Fruit fly (Drosophila melanogaster): Measurements from ENCODE around the gene CG14015.
A peak's percentile ranks its signal among the peaks of the same experiment; 100 is the strongest.

CG14015 gene

dm6 chr2L:5569503-5569902 lies 30.5 kb upstream of the CG14015 start (continued):
- TF ChIP-seq CG8632 (GFP tag; optimal IDR thresholded peaks at IDR 0.05), result no peak
- peak; percentile 25 for TF ChIP-seq topi (GFP tag; optimal IDR thresholded peaks at IDR 0.05)
- no peak for TF ChIP-seq net (GFP tag; optimal IDR thresholded peaks at IDR 0.05)
- no peak for TF ChIP-seq ss (GFP tag; optimal IDR thresholded peaks at IDR 0.05)
- peak; percentile 69 for TF ChIP-seq svp (GFP tag)
- peak; percentile 43 for TF ChIP-seq Sox14 (GFP tag; optimal IDR thresholded peaks at IDR 0.05)
- TF ChIP-seq CG11902 (GFP tag; optimal IDR thresholded peaks at IDR 0.05), result peak; percentile 26
- TF ChIP-seq CG6276 (GFP tag; optimal IDR thresholded peaks at IDR 0.05), result no peak
- peak; percentile 37 for TF ChIP-seq Smox (GFP tag; optimal IDR thresholded peaks at IDR 0.05)
- no peak for TF ChIP-seq fd85E (GFP tag; optimal IDR thresholded peaks at IDR 0.05)
- peak; percentile 25 for TF ChIP-seq CG6792 (GFP tag; optimal IDR thresholded peaks at IDR 0.05)
- TF ChIP-seq vri (GFP tag; optimal IDR thresholded peaks at IDR 0.05), result no peak
- peak; percentile 54 for TF ChIP-seq Ets96B (tag; optimal IDR thresholded peaks at IDR 0.05)
- TF ChIP-seq pdm3 (GFP tag; optimal IDR thresholded peaks at IDR 0.05), result peak; percentile 32
- peak; percentile 13 for TF ChIP-seq spab (GFP tag; optimal IDR thresholded peaks at IDR 0.05)
- TF ChIP-seq Ets21C (GFP tag; optimal IDR thresholded peaks at IDR 0.05), result peak; percentile 15
- TF ChIP-seq CG6854 (GFP tag; optimal IDR thresholded peaks at IDR 0.05), result no peak
- peak; percentile 82 for TF ChIP-seq Eip78C (GFP tag)
- no peak for TF ChIP-seq Eip93F (GFP tag; optimal IDR thresholded peaks at IDR 0.05)
- peak; percentile 10 for TF ChIP-seq CG11762 (GFP tag; optimal IDR thresholded peaks at IDR 0.05; ENCODE audit: insufficient read depth)
- TF ChIP-seq Hr4 (GFP tag; optimal IDR thresholded peaks at IDR 0.05), result peak; percentile 54
- peak; percentile 28 for TF ChIP-seq CG9139 (GFP tag; optimal IDR thresholded peaks at IDR 0.05)
- peak; percentile 45 for TF ChIP-seq dsx (GFP tag; optimal IDR thresholded peaks at IDR 0.05; ENCODE audit: poor library complexity, severe bottlenecking)
- TF ChIP-seq Hr38 (GFP tag; optimal IDR thresholded peaks at IDR 0.05), result no peak
- TF ChIP-seq CG10631 (GFP tag; optimal IDR thresholded peaks at IDR 0.05), result peak; percentile 53
- peak; percentile 40 for TF ChIP-seq lz (GFP tag; optimal IDR thresholded peaks at IDR 0.05)
- peak; percentile 18 for TF ChIP-seq CG1621 (tag; optimal IDR thresholded peaks at IDR 0.05)
- peak; percentile 56 for TF ChIP-seq CG31627 (GFP tag; optimal IDR thresholded peaks at IDR 0.05)
- peak in 1 of 2 experiments; percentile 26 for TF ChIP-seq salr (GFP tag; optimal IDR thresholded peaks at IDR 0.05)
- peak; percentile 21 for TF ChIP-seq CG7368 (GFP tag; optimal IDR thresholded peaks at IDR 0.05)
- TF ChIP-seq CG34406 (GFP tag; optimal IDR thresholded peaks at IDR 0.05), result peak; percentile 12
- peak; percentile 57 for TF ChIP-seq acj6 (GFP tag; optimal IDR thresholded peaks at IDR 0.05)

- TF ChIP-seq CG9139 (GFP tag; optimal IDR thresholded peaks at IDR 0.05) (peak; percentile 20), Blimp-1 (GFP tag; optimal IDR thresholded peaks at IDR 0.05) (no peak), acj6 (GFP tag; optimal IDR thresholded peaks at IDR 0.05) (peak; percentile 52), CG6808 (GFP tag; optimal IDR thresholded peaks at IDR 0.05) (peak; percentile 8), lz (GFP tag; optimal IDR thresholded peaks at IDR 0.05) (no peak), CG15336 (GFP tag; IDR thresholded peaks at IDR 0.05) (peak; percentile 88), CG6276 (GFP tag; optimal IDR thresholded peaks at IDR 0.05) (peak; percentile 50), salr (GFP tag; optimal IDR thresholded peaks at IDR 0.05) (peak; percentile 12 to 48), Sox102F (GFP tag; optimal IDR thresholded peaks at IDR 0.05) (no peak), CG3032 (tag; optimal IDR thresholded peaks at IDR 0.05) (no peak), CG4318 (GFP tag; optimal IDR thresholded peaks at IDR 0.05) (no peak), CG10669 (GFP tag; optimal IDR thresholded peaks at IDR 0.05) (peak; percentile 58), CG8319 (GFP tag; optimal IDR thresholded peaks at IDR 0.05) (no peak), fd59A (GFP tag; optimal IDR thresholded peaks at IDR 0.05) (peak; percentile 19), pdm3 (GFP tag; optimal IDR thresholded peaks at IDR 0.05) (peak; percentile 43), Smox (GFP tag; optimal IDR thresholded peaks at IDR 0.05) (no peak), topi (GFP tag; optimal IDR thresholded peaks at IDR 0.05) (peak; percentile 10), CG31627 (GFP tag; optimal IDR thresholded peaks at IDR 0.05) (no peak), CG8632 (GFP tag; optimal IDR thresholded peaks at IDR 0.05) (peak; percentile 42), net (GFP tag; optimal IDR thresholded peaks at IDR 0.05) (peak; percentile 15), Hr39 (GFP tag; optimal IDR thresholded peaks at IDR 0.05) (no peak), Met (GFP tag; optimal IDR thresholded peaks at IDR 0.05) (no peak), Gug (GFP tag; IDR thresholded peaks at IDR 0.05) (peak; percentile 77), CG6854 (GFP tag; optimal IDR thresholded peaks at IDR 0.05) (no peak), CG16779 (tag; optimal IDR thresholded peaks at IDR 0.05) (no peak), fd85E (GFP tag; optimal IDR thresholded peaks at IDR 0.05) (no peak), Eip78C (GFP tag) (peak; percentile 72), spab (GFP tag; optimal IDR thresholded peaks at IDR 0.05) (peak; percentile 44), Ets21C (GFP tag; optimal IDR thresholded peaks at IDR 0.05) (no peak), Sox14 (GFP tag; optimal IDR thresholded peaks at IDR 0.05) (peak; percentile 12), ss (GFP tag; optimal IDR thresholded peaks at IDR 0.05) (peak in 1 of 2 experiments; percentile 21), CG11762 (GFP tag; optimal IDR thresholded peaks at IDR 0.05; ENCODE audit: insufficient read depth) (peak; percentile 4), fkh (GFP tag; optimal IDR thresholded peaks at IDR 0.05) (no peak), svp (GFP tag) (peak; percentile 36), CG10631 (GFP tag; optimal IDR thresholded peaks at IDR 0.05) (peak; percentile 52), Hr38 (GFP tag; optimal IDR thresholded peaks at IDR 0.05) (no peak), Lpt (GFP tag; optimal IDR thresholded peaks at IDR 0.05) (peak; percentile 60)
These were observed 28.1 kb upstream of the CG14015 start for dm6 chr2L:5567103-5567502.
